Fruit fly (Drosophila melanogaster) whole organism, embryonic: ENCODE measurements around the gene Ptpmeg2.

Experiments used
- Antp ChIP-seq: fragments of 200-800 bp; sonication (Bioruptor generic); optimal IDR thresholded peaks from 3 replicates; lab custom pipeline; 2016; ENCODE audit warnings: missing biosample characterization, missing genetic modification characterization
- Bteb2 ChIP-seq: fragments of 200-800 bp; sonication (Bioruptor generic); optimal IDR thresholded peaks from 2 replicates; lab custom pipeline; 2016; ENCODE audit warnings: missing biosample characterization, missing genetic modification characterization
- CG15514 ChIP-seq: fragments of 200-800 bp; sonication (Bioruptor generic); optimal IDR thresholded peaks from 3 replicates; lab custom pipeline; 2017; ENCODE audit warnings: missing biosample characterization, missing genetic modification characterization, mild to moderate bottlenecking, moderate library complexity, missing genetic modification reagents
- CG4730 ChIP-seq: fragments of 200-800 bp; sonication (Bioruptor generic); IDR thresholded peaks from 2 replicates; pipeline ENCODE4 v1.3.6; 2022; ENCODE audit warnings: missing biosample characterization, missing genetic modification characterization
- CG6272 ChIP-seq: fragments of 200-800 bp; sonication (Bioruptor generic); IDR thresholded peaks from 2 replicates; pipeline ENCODE4 v1.3.6; 2022; ENCODE audit warnings: missing biosample characterization, missing genetic modification characterization
- CG7839 ChIP-seq: fragments of 200-800 bp; sonication (Bioruptor generic); optimal IDR thresholded peaks from 3 replicates; lab custom pipeline; 2018; ENCODE audit warnings: missing biosample characterization, mild to moderate bottlenecking, missing genetic modification characterization, moderate library complexity
- CoRest ChIP-seq: fragments of 200-800 bp; sonication (Bioruptor generic); optimal IDR thresholded peaks from 3 replicates; lab custom pipeline; 2018; ENCODE audit warnings: missing biosample characterization, mild to moderate bottlenecking, missing genetic modification characterization, moderate library complexity
- Hr3 ChIP-seq: fragments of 200-800 bp; sonication (Bioruptor generic); optimal IDR thresholded peaks from 3 replicates; lab custom pipeline; 2016; ENCODE audit warnings: missing biosample characterization, missing genetic modification characterization
- sim ChIP-seq: fragments of 200-800 bp; sonication (Bioruptor generic); IDR thresholded peaks from 2 replicates; pipeline ENCODE4 v1.3.6; 2022; ENCODE audit warnings: missing biosample characterization, missing genetic modification characterization
- tll ChIP-seq, 2 experiments: fragments of 200-800 bp in 1 of 2; fragments of >200 bp in 1 of 2; sonication (Bioruptor generic) in 1 of 2; optimal IDR thresholded peaks; 2 replicates each; lab custom pipeline; 2017 to 2019; ENCODE audit warnings: missing biosample characterization in 2 of 2, missing genetic modification characterization in 2 of 2, mild to moderate bottlenecking in 1 of 2, moderate library complexity in 1 of 2

dm6 chrX:9638927-9639420, 20.0 kb downstream of the Ptpmeg2 start:
- TF ChIP-seq tll (GFP tag; optimal IDR thresholded peaks at IDR 0.05; lab: Kevin White, UChicago) (no peak), sim (no peak), CG15514 (GFP tag; lab: Kevin White, UChicago) (peak; percentile 18), Hr3 (GFP tag; lab: Kevin White, UChicago) (no peak), CG6272 (GFP tag; lab: Robert Waterston, UW) (no peak), CG4730 (GFP tag; lab: Robert Waterston, UW) (no peak), Bteb2 (GFP tag; lab: Kevin White, UChicago) (no peak), Antp (no peak), CG7839 (tag; lab: Kevin White, UChicago) (peak; percentile 11), CoRest (tag; lab: Kevin White, UChicago) (no peak)
